Worm (Caenorhabditis elegans): ENCODE data around the gene nhr-125.
"Not testable (repeated sequence)": the region's sequence is repeated elsewhere in the genome, so short reads cannot be mapped to it uniquely, and the experiment has no call there.

nhr-125 gene

DNA sequence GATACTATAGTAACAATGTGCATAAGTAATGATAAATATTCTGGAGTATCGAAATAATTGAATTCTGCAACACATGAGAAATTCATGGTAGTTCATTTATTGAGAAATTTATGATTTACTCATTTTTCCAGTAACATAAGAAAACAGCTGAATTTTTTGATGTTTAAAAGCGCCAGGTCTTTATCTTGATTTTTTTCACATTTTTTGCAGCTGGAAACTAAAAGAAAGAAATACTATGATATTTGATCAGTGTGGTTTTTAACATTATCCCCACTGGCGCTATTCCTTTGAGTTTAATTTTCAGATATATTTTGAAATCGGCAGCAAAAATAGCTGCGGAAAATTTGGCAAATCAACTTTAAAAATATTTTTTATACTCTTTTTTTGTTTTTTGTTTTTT, 31.9 kb downstream of the nhr-125 start, which contains the start of gene srh-194:
srh-194 (minus strand) TSS at position 101 of the 400 bp plus-strand sequence.
- TF ChIP-seq mdl-1 (tag; optimal IDR thresholded peaks at IDR 0.05); nfya-1 (tag; optimal IDR thresholded peaks at IDR 0.05; ENCODE audit: insufficient read depth); aly-2 (tag; optimal IDR thresholded peaks at IDR 0.05): not testable (repeated sequence)

DNA sequence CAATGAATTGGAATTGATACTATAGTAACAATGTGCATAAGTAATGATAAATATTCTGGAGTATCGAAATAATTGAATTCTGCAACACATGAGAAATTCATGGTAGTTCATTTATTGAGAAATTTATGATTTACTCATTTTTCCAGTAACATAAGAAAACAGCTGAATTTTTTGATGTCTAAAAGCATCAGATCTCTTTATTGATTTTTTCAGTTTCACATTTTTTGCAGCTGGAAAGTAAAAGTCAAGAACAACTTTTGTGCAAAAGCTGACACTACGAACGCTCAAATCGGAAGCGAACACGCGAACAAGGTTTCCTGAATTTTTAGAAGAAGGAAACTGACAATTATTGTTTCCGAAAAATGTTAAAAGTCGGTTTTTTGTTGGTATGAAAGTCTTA, 35.2 kb downstream of the nhr-125 start, which contains the start of gene srh-193:
srh-193 (minus strand) TSS at position 101 of the 400 bp plus-strand sequence.
- not testable (repeated sequence) for TF ChIP-seq pha-4, elt-1, aly-2 (tag; optimal IDR thresholded peaks at IDR 0.05)

DNA sequence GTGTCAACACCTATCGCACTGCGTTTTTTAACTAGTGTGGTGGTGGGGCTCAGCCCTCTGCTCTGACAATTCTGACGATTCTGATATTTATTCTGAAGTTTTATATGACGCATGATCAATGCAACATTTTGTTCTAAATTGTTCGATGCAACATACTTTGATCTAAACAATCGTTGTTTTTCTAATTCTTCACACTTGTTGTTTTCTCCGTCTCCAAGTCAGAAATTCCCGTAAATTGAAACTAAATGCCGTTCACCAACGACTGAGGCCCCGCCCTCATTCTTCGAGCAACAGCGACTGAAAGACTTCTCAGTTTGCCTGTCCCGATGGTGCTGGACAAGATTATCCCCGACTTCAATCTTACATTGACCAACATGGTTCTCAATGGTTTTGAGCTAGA, 40.6 kb downstream of the nhr-125 start, which contains the start of gene srt-19:
srt-19 (plus strand) TSS at position 301 of the 400 bp plus-strand sequence.
- TF ChIP-seq pha-4, unc-39, elt-2 (tag; optimal IDR thresholded peaks at IDR 0.05): not testable (repeated sequence)

DNA sequence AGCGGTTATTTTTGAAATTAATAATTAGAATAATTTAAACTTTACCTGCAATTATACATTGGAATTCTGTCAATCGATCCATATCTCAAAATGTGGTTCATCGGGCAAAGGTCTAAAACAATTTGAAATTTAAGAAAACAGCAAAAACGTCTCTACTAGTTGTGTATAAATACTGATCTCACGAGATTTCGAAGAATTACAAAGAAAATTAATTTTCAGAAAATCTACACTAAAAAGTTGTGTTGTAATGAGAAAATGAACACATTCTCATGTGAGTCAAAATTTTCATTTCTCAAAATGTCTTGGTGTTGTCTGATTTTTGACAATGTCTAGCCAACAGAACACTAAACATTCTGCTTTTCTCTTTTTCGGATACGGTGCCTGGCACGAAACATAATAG, 43.6 kb downstream of the nhr-125 start, which contains the start of gene srt-37:
srt-37 (minus strand) TSS at position 101 of the 400 bp plus-strand sequence.
- not testable (repeated sequence) for TF ChIP-seq zag-1, snpc-4, R02D3.7 (tag; optimal IDR thresholded peaks at IDR 0.05)

DNA sequence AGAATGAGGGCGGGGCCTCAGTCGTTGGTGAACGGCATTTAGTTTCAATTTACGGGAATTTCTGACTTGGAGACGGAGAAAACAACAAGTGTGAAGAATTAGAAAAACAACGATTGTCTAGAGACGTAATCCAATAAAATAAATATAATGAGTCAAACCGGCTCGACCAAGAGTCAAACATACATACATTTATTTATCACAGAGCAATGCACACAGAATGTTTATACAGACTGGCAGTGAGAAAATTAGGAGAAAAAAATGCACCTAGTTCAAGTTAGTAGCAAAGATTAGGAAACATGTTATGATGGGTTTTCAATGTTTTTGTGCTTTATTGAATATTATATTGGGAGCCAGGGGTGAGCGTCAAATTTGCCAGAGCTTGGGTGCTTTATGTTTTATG, 46.6 kb downstream of the nhr-125 start, which contains the start of gene srt-20:
srt-20 (minus strand) TSS at position 101 of the 400 bp plus-strand sequence.
- not testable (repeated sequence) for TF ChIP-seq lin-39, nhr-23, fos-1 (tag; optimal IDR thresholded peaks at IDR 0.05)

DNA sequence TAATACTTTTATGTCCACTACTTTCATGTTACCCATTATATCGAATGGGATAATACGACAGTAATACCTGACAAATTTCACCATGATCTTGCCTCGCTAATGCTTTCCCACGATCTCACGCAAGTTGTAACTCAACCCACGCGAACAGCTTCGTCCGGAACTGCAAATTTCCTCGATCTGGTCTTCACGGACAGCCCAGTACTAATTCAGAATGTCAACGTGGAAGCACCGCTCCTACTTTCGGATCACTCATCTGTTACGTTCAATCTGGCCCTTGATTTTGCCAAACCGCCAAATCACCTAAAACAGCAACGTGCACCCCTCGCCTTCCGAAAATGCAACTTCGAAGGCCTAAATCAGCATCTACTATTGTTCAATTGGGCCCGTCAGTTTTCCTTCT, 51.9 kb downstream of the nhr-125 start:
- no peak for TF ChIP-seq ztf-4 (tag; optimal IDR thresholded peaks at IDR 0.05)
- TF ChIP-seq fos-1 (tag; optimal IDR thresholded peaks at IDR 0.05): no peak
- no peak for TF ChIP-seq nhr-77 (tag; optimal IDR thresholded peaks at IDR 0.05)
- no peak for TF ChIP-seq tbx-2 (tag; optimal IDR thresholded peaks at IDR 0.05)
- no peak for TF ChIP-seq ztf-11 (tag; optimal IDR thresholded peaks at IDR 0.05)
- no peak for TF ChIP-seq nhr-12 (tag; optimal IDR thresholded peaks at IDR 0.05)
- no peak for TF ChIP-seq ceh-16 (tag; optimal IDR thresholded peaks at IDR 0.05)
- no peak for TF ChIP-seq daf-12 (tag; optimal IDR thresholded peaks at IDR 0.05)
